Worm (Caenorhabditis elegans) whole organism, L3 larva: ENCODE measurements around the gene B0496.6.
A peak's percentile ranks its signal among the peaks of the same experiment; 100 is the strongest.

Experiments
- ZK546.5 ChIP-seq: sonication (generic microtip); optimal IDR thresholded peaks from 2 replicates; lab custom pipeline; 2017; ENCODE audit warnings: missing biosample characterization, missing genetic modification characterization
- aly-2 ChIP-seq: fragments of 150-350 bp; optimal IDR thresholded peaks from 2 replicates; lab custom pipeline; 2014; ENCODE audit warnings: missing biosample characterization, missing genetic modification characterization
- ama-1 ChIP-seq: fragments of 150-350 bp; optimal IDR thresholded peaks from 2 replicates; lab custom pipeline; 2018
- ceh-82 ChIP-seq: fragments of 150-350 bp; optimal IDR thresholded peaks from 2 replicates; lab custom pipeline; 2014; ENCODE audit warnings: missing biosample characterization, missing genetic modification characterization
- ceh-9 ChIP-seq: sonication (generic microtip); optimal IDR thresholded peaks from 2 replicates; lab custom pipeline; 2018; ENCODE audit warnings: missing biosample characterization, missing genetic modification characterization
- daf-12 ChIP-seq: fragments of 150-350 bp; optimal IDR thresholded peaks from 2 replicates; lab custom pipeline; 2014; ENCODE audit warnings: missing biosample characterization, missing genetic modification reagents, missing genetic modification characterization
- egl-27 ChIP-seq: sonication (generic microtip); optimal IDR thresholded peaks from 4 replicates; lab custom pipeline; 2017; ENCODE audit warnings: missing biosample characterization, missing genetic modification reagents, missing genetic modification characterization
- egl-5 ChIP-seq: fragments of 150-350 bp; optimal IDR thresholded peaks from 2 replicates; lab custom pipeline; 2017; ENCODE audit warnings: missing biosample characterization, missing genetic modification reagents, missing genetic modification characterization, inconsistent platforms
- elt-1 ChIP-seq: fragments of 150-350 bp; optimal IDR thresholded peaks from 2 replicates; lab custom pipeline; 2014; ENCODE audit warnings: missing biosample characterization, missing genetic modification characterization
- elt-2 ChIP-seq: sonication (generic microtip); optimal IDR thresholded peaks from 2 replicates; lab custom pipeline; 2016; ENCODE audit warnings: missing genetic modification reagents, mild to moderate bottlenecking, missing genetic modification characterization, missing compliant biosample characterization
- elt-3 ChIP-seq, 3 experiments: fragments of 150-350 bp in 1 of 3; sonication (generic microtip) in 2 of 3; optimal IDR thresholded peaks; 2 replicates in 2 of 3; 4 replicates in 1 of 3; lab custom pipeline; 2014 to 2017; ENCODE audit warnings: missing biosample characterization in 3 of 3, missing genetic modification characterization in 3 of 3
- eor-1 ChIP-seq, 2 experiments: fragments of 150-350 bp; optimal IDR thresholded peaks; 2 replicates each; lab custom pipeline; 2014 to 2018; ENCODE audit warnings: missing biosample characterization in 2 of 2, missing genetic modification characterization in 2 of 2
- fkh-10 ChIP-seq: sonication (generic microtip); optimal IDR thresholded peaks from 2 replicates; lab custom pipeline; 2017; ENCODE audit warnings: missing biosample characterization, missing genetic modification reagents, missing genetic modification characterization
- fos-1 ChIP-seq: fragments of 150-350 bp; optimal IDR thresholded peaks from 2 replicates; lab custom pipeline; 2014; ENCODE audit warnings: missing biosample characterization, missing genetic modification characterization
- hmg-11 ChIP-seq: sonication (generic microtip); optimal IDR thresholded peaks from 2 replicates; lab custom pipeline; 2016; ENCODE audit warnings: missing genetic modification characterization, missing compliant biosample characterization
- jun-1 ChIP-seq: fragments of 150-350 bp; optimal IDR thresholded peaks from 2 replicates; lab custom pipeline; 2014; ENCODE audit warnings: missing biosample characterization, missing genetic modification reagents, missing genetic modification characterization
- lin-15B ChIP-seq: fragments of 150-350 bp; optimal IDR thresholded peaks from 2 replicates; lab custom pipeline; 2014; ENCODE audit warnings: missing biosample characterization, missing genetic modification characterization
- lin-39 ChIP-seq: fragments of 150-350 bp; optimal IDR thresholded peaks from 2 replicates; lab custom pipeline; 2018; ENCODE audit warnings: missing biosample characterization, missing genetic modification reagents, missing genetic modification characterization
- lsy-12 ChIP-seq: sonication (generic microtip); optimal IDR thresholded peaks from 2 replicates; lab custom pipeline; 2016; ENCODE audit warnings: mild to moderate bottlenecking, missing genetic modification characterization, missing compliant biosample characterization
- mdl-1 ChIP-seq: fragments of 150-350 bp; optimal IDR thresholded peaks from 2 replicates; lab custom pipeline; 2014; ENCODE audit warnings: missing biosample characterization, missing genetic modification characterization
- nfya-1 ChIP-seq: sonication (generic microtip); optimal IDR thresholded peaks from 2 replicates; lab custom pipeline; 2017; ENCODE audit warnings: missing genetic modification characterization, mild to moderate bottlenecking, missing compliant biosample characterization, antibody characterized with exemption, moderate library complexity; ENCODE audit not compliant: insufficient read depth
- nhr-11 ChIP-seq: fragments of 150-350 bp; optimal IDR thresholded peaks from 2 replicates; lab custom pipeline; 2014; ENCODE audit warnings: missing biosample characterization, missing genetic modification characterization
- nhr-12 ChIP-seq: fragments of 150-350 bp; optimal IDR thresholded peaks from 2 replicates; lab custom pipeline; 2014; ENCODE audit warnings: missing biosample characterization, missing genetic modification characterization
- nhr-237 ChIP-seq: fragments of 150-350 bp; optimal IDR thresholded peaks from 2 replicates; lab custom pipeline; 2014; ENCODE audit warnings: missing biosample characterization, missing genetic modification characterization
- nhr-43 ChIP-seq: sonication (generic microtip); optimal IDR thresholded peaks from 2 replicates; lab custom pipeline; 2016; ENCODE audit warnings: mild to moderate bottlenecking, missing genetic modification characterization, missing compliant biosample characterization; ENCODE audit not compliant: poor library complexity, severe bottlenecking
- nhr-67 ChIP-seq: fragments of 150-350 bp; optimal IDR thresholded peaks from 2 replicates; lab custom pipeline; 2014; ENCODE audit warnings: missing biosample characterization, missing genetic modification characterization
- nhr-76 ChIP-seq: fragments of 150-350 bp; sonication (generic microtip); optimal IDR thresholded peaks from 5 replicates; lab custom pipeline; 2014; ENCODE audit warnings: missing biosample characterization, missing genetic modification characterization
- nhr-77 ChIP-seq: fragments of 150-350 bp; optimal IDR thresholded peaks from 2 replicates; lab custom pipeline; 2014; ENCODE audit warnings: missing biosample characterization, missing genetic modification characterization
- pha-4 ChIP-seq: fragments of 150-350 bp; optimal IDR thresholded peaks from 2 replicates; lab custom pipeline; 2014; ENCODE audit warnings: missing biosample characterization, missing genetic modification reagents, missing genetic modification characterization
- pqm-1 ChIP-seq: fragments of 150-350 bp; optimal IDR thresholded peaks from 2 replicates; lab custom pipeline; 2017; ENCODE audit warnings: missing biosample characterization, missing genetic modification characterization, inconsistent platforms
- sea-2 ChIP-seq: fragments of 150-350 bp; sonication (generic microtip); optimal IDR thresholded peaks from 4 replicates; lab custom pipeline; 2014; ENCODE audit warnings: missing biosample characterization, missing genetic modification reagents, missing genetic modification characterization
- skn-1 ChIP-seq: fragments of 150-350 bp; optimal IDR thresholded peaks from 2 replicates; lab custom pipeline; 2014; ENCODE audit warnings: missing biosample characterization, missing genetic modification characterization
- tbx-2 ChIP-seq: sonication (generic microtip); optimal IDR thresholded peaks from 2 replicates; lab custom pipeline; 2016; ENCODE audit warnings: mild to moderate bottlenecking, missing genetic modification characterization, missing compliant biosample characterization
- unc-39 ChIP-seq: sonication (generic microtip); optimal IDR thresholded peaks from 4 replicates; lab custom pipeline; 2017; ENCODE audit warnings: missing biosample characterization, missing genetic modification characterization
- unc-62 ChIP-seq: fragments of 150-350 bp; sonication (generic microtip); optimal IDR thresholded peaks from 4 replicates; lab custom pipeline; 2014; ENCODE audit warnings: missing biosample characterization, missing genetic modification reagents, missing genetic modification characterization
- zag-1 ChIP-seq: fragments of 150-350 bp; optimal IDR thresholded peaks from 2 replicates; lab custom pipeline; 2014; ENCODE audit warnings: missing biosample characterization, missing genetic modification characterization
- ztf-11 ChIP-seq: fragments of 150-350 bp; optimal IDR thresholded peaks from 2 replicates; lab custom pipeline; 2014; ENCODE audit warnings: missing biosample characterization, missing genetic modification characterization
- ztf-4 ChIP-seq: fragments of 150-350 bp; optimal IDR thresholded peaks from 2 replicates; lab custom pipeline; 2014; ENCODE audit warnings: missing biosample characterization, missing genetic modification characterization

The B0496.6 gene

ce11 chrIV:7389719-7390118, 29.2 kb upstream of the B0496.6 start:
- TF ChIP-seq zag-1 (tag; lab: Kevin White, UChicago) (no peak), unc-62 (GFP tag; lab: Kevin White, UChicago) (no peak), ceh-82 (tag; lab: Kevin White, UChicago) (no peak), fos-1 (tag; lab: Kevin White, UChicago) (no peak), elt-1 (no peak), ceh-9 (tag; lab: Kevin White, UChicago) (no peak), elt-2 (tag; lab: Kevin White, UChicago) (no peak), elt-3 (tag; optimal IDR thresholded peaks at IDR 0.05; lab: Kevin White, UChicago) (no peak), ztf-11 (no peak), lsy-12 (no peak), pqm-1 (no peak), sea-2 (GFP tag; lab: Kevin White, UChicago) (no peak), nhr-237 (no peak), aly-2 (tag; lab: Kevin White, UChicago) (no peak), nhr-12 (tag; lab: Kevin White, UChicago) (no peak)

- peak; percentile 66 for TF ChIP-seq lin-39 (tag; lab: Kevin White, UChicago)
- peak; percentile 59 for TF ChIP-seq hmg-11 (tag; lab: Kevin White, UChicago)
- TF ChIP-seq nfya-1 (tag; lab: Kevin White, UChicago) = peak; percentile 66
- no peak for TF ChIP-seq eor-1 (tag; optimal IDR thresholded peaks at IDR 0.05; lab: Kevin White, UChicago)
- peak; percentile 19 for TF ChIP-seq egl-5 (tag; lab: Kevin White, UChicago)
- TF ChIP-seq jun-1 (tag; lab: Kevin White, UChicago) = no peak
Measured at ce11 chrIV:7390126-7390766, 28.7 kb upstream of the B0496.6 start.

- TF ChIP-seq sea-2 (GFP tag; lab: Kevin White, UChicago) (peak; percentile 60), nhr-43 (tag; lab: Kevin White, UChicago) (no peak), nfya-1 (tag; lab: Kevin White, UChicago) (peak; percentile 61), ZK546.5 (tag; lab: Kevin White, UChicago) (no peak), nhr-76 (tag; lab: Kevin White, UChicago) (no peak), nhr-11 (no peak), pha-4 (tag; lab: Kevin White, UChicago) (peak; percentile 49), ama-1 (lab: Kevin White, UChicago) (peak; percentile 49), aly-2 (tag; lab: Kevin White, UChicago) (no peak), unc-62 (GFP tag; lab: Kevin White, UChicago) (no peak), nhr-12 (tag; lab: Kevin White, UChicago) (no peak), unc-39 (tag; lab: Kevin White, UChicago) (no peak), fkh-10 (peak; percentile 75), ztf-4 (no peak), mdl-1 (no peak), pqm-1 (no peak), egl-27 (tag; lab: Kevin White, UChicago) (no peak), lin-39 (tag; lab: Kevin White, UChicago) (peak; percentile 32), tbx-2 (tag; lab: Kevin White, UChicago) (no peak), nhr-77 (no peak), ztf-11 (no peak), elt-1 (no peak), lsy-12 (no peak), skn-1 (tag; lab: Kevin White, UChicago) (no peak)
Measured at ce11 chrIV:7391534-7392343, 27.2 kb upstream of the B0496.6 start.

ce11 chrIV:7393700-7394099, 25.2 kb upstream of the B0496.6 start, which contains the start of gene pitr-1:
Gene pitr-1 (plus strand): TSS chrIV:7394085.
- TF ChIP-seq mdl-1 (no peak), pha-4 (tag; lab: Kevin White, UChicago) (peak; percentile 30), pqm-1 (peak; percentile 83), nhr-67 (tag; lab: Kevin White, UChicago) (no peak), fos-1 (tag; lab: Kevin White, UChicago) (no peak), nhr-11 (no peak), ztf-4 (no peak), elt-2 (tag; lab: Kevin White, UChicago) (peak; percentile 87), daf-12 (tag; lab: Kevin White, UChicago) (no peak), lin-15B (tag; lab: Kevin White, UChicago) (no peak), jun-1 (tag; lab: Kevin White, UChicago) (peak; percentile 70), ztf-11 (no peak), nhr-43 (tag; lab: Kevin White, UChicago) (no peak)
